Fruit fly (Drosophila melanogaster) whole organism: Measurements from ENCODE around the gene CG2218.

Source experiments
- CG8478 ChIP-seq: fragments of >200 bp; optimal IDR thresholded peaks from 2 replicates; lab custom pipeline; 2018; ENCODE audit warnings: inconsistent platforms
- Dll ChIP-seq: fragments of >200 bp; optimal IDR thresholded peaks from 2 replicates; lab custom pipeline; 2017
- EcR ChIP-seq, 2 experiments: fragments of >200 bp; optimal IDR thresholded peaks; 2 replicates each; lab custom pipeline; 2017; ENCODE audit warnings: missing biosample characterization in 2 of 2, missing genetic modification characterization in 2 of 2, missing genetic modification reagents in 2 of 2
- pan ChIP-seq: fragments of >200 bp; optimal IDR thresholded peaks from 2 replicates; lab custom pipeline; 2017
- psq ChIP-seq: fragments of >200 bp; optimal IDR thresholded peaks from 2 replicates; lab custom pipeline; 2017
- usp ChIP-seq: fragments of >200 bp; optimal IDR thresholded peaks from 2 replicates; lab custom pipeline; 2017; ENCODE audit warnings: missing biosample characterization, missing genetic modification characterization, mixed read lengths

CG2218 gene

DNA sequence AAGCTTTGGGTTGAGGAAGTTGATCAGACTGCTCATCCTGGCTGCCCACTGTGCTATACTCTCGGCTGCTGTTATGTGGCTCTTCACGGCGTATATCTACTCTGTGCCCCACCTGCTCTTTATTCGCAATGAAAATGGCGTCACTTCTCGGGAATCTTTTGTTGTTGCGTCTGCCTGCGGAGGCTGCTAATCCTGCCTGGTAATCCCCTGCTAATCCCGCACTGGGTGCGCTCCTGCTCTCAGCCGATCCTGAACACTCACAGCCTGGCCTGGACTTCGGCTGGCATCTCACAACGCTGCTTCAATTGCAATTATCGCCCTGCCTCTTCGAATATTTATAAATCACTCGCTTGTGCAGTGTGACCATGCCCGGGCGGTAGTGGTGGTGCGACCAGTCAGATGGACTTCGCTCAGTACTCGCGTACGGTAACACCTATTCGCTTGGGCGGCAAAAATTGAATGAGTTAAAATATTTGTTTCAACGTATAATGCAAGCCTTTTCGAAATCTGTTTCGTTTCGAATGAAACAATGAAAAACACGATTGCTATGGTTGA lies at the start of gene CG2218:
TSS of gene CG2218 (minus strand) at position 472 of the 555 bp plus-strand sequence.
- no peak for TF ChIP-seq psq (lab: Kevin White, UChicago)
- TF ChIP-seq usp, result no peak
- TF ChIP-seq EcR (GFP tag; optimal IDR thresholded peaks at IDR 0.05; lab: Kevin White, UChicago), result no peak
- TF ChIP-seq CG8478 (lab: Kevin White, UChicago), result no peak
- no peak for TF ChIP-seq Dll (lab: Kevin White, UChicago)
- no peak for TF ChIP-seq pan

DNA sequence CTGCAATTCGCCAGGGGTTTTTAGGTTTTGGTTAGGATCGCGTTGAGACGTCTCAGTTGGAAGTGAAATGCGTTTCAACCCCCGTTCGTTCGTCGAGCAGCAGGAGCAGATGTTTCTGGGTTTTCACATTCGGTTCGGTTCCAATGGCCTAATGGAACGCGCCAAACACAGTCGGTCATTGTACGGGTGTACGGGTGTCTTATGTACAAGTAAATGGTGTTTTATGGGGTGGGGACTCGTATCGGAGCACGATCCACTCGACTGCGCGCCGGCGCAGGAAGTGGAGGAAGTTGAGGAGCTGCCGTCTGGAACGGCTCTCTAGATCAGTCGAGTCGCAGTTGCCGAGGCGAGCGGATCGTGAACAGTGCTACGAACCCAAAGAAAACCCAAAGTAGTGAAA lies 48.3 kb upstream of the CG2218 start, which contains the start of gene spdo:
TSS of gene spdo (plus strand) at position 318 of the 400 bp plus-strand sequence.
- no peak for TF ChIP-seq CG8478 (lab: Kevin White, UChicago)
- TF ChIP-seq usp, result no peak
- no peak for TF ChIP-seq psq (lab: Kevin White, UChicago)
- TF ChIP-seq Dll (lab: Kevin White, UChicago), result no peak
- TF ChIP-seq EcR (GFP tag; optimal IDR thresholded peaks at IDR 0.05; lab: Kevin White, UChicago), result no peak
- no peak for TF ChIP-seq pan

DNA sequence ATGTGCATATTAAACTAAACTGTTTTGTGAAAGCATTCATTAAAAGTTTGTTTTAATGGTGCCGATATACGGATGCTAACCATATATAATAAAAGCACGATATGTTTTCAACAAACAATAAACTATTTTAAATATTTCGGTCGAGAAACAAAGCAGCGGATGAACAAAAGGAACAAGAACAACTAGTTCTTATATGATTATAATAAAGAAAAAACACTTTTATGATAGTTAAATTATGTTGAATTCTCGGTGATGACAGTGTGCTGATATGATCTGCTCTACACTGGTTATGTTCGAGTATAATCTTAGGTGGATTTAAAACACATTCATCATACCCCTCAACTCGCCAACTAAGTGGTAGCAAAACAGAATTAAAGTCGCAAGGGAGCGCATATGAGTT lies 47.8 kb upstream of the CG2218 start:
- peak; percentile 19 for TF ChIP-seq pan
- TF ChIP-seq usp, result no peak

DNA sequence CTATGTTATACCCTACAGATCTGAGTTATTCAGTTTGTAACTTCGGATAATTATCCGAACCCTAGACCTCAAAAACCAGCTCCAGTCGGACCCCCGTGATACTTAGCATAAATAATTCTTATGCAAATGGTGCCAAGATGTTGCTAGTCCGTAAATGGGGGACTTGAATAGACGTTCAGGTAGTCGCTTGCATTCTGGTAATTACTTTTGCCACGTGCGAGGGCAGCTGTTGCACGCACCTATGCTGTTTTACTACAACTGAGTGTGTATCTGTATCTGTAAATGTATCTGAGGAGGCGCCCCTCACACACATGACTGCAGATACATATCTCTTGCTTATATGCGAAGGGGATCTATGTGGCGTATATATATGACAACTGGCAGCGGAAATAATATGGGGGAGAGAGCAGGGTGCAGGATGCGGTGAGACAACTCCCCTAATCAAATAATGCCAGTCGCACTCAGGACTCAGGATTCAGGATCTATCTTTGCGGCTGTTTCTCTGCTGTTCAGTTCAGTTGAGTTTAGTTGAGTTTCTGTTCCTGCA lies 46.7 kb upstream of the CG2218 start:
- no peak for TF ChIP-seq EcR (GFP tag; optimal IDR thresholded peaks at IDR 0.05; lab: Kevin White, UChicago)
- TF ChIP-seq usp, result no peak
- TF ChIP-seq psq (lab: Kevin White, UChicago), result no peak

DNA sequence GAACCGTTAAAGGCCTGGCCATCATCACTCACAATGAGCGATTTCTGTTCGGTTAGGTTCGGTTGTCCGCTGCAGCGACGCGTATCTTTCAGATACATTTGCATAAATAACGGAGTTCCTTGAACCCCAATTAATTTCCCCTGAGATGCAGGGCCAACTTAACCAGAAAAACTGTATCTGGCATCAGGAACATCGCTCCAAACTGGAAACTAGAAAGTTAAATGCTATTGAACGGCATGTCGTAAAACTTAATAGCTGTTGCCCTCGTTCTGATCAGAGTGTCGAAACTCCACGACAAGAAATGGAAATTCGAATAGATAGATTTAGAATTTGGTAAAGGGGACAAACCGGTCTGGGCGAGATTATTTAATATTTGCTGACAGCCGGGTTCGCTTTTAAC lies 44.3 kb upstream of the CG2218 start:
- TF ChIP-seq usp (no peak), pan (no peak), Dll (lab: Kevin White, UChicago) (no peak), EcR (GFP tag; optimal IDR thresholded peaks at IDR 0.05; lab: Kevin White, UChicago) (no peak), CG8478 (lab: Kevin White, UChicago) (no peak), psq (lab: Kevin White, UChicago) (no peak)

DNA sequence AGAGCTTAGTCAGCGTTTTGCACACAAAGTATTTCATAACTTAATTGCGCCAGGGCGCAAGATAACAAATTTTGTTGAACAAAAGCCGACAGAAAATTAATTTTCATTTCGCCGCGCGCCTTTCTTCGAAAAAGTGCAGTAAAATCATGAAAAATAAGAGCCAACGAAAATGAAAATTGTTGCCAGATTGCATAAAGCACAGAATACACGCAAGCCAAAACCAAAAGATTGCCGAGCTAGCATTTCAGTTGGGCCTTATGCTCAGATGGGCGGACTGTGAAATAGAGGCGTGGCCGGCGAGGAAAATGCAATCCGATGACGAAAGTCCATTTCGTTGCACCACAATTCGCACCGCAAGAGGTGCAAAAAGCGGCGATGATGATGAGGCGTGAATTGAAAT lies 42.6 kb upstream of the CG2218 start:
- TF ChIP-seq Dll (lab: Kevin White, UChicago) (no peak), usp (no peak), EcR (GFP tag; optimal IDR thresholded peaks at IDR 0.05; lab: Kevin White, UChicago) (no peak), CG8478 (lab: Kevin White, UChicago) (no peak), pan (no peak), psq (lab: Kevin White, UChicago) (no peak)

DNA sequence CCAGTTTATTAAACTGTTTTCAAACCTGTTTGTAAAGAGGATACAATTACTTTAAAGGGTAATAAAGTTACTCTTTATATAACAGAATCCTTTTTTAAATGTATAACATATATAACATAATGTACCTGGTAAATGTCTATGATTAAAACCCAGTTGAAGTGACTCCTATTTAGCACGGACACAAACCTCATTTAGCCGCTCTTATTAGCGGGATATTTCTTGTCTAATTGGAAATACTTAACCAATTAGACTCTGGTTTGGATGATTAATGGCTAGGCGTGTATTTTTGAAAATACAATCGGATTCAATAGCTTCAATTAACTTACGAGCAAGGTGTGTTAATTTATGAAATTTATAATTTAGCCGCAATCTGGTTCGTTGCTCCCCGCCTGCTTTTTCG lies 39.0 kb upstream of the CG2218 start:
- TF ChIP-seq usp (no peak), pan (no peak), CG8478 (lab: Kevin White, UChicago) (no peak), EcR (GFP tag; optimal IDR thresholded peaks at IDR 0.05; lab: Kevin White, UChicago) (no peak), Dll (lab: Kevin White, UChicago) (no peak), psq (lab: Kevin White, UChicago) (no peak)

DNA sequence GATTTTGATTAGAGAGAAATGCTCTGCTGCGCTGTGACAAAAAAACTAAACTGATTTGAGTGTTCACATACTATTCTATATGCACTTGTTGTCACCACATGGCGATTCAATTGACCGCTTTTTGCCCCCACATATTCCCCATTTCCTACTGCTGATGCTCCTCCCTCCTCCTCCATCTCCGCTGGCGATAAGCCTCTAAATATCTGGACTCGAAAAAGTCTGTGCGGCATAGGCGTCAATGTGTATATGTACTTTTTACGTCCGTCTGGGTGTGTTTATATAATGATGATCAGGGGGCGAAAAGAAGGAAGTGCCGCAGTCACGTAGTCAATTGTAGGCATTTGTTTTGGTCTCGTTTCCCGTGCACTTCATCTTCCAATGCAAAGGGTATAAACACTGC lies 38.4 kb upstream of the CG2218 start:
- TF ChIP-seq pan (no peak), psq (lab: Kevin White, UChicago) (no peak), usp (no peak), CG8478 (lab: Kevin White, UChicago) (no peak), EcR (GFP tag; optimal IDR thresholded peaks at IDR 0.05; lab: Kevin White, UChicago) (no peak), Dll (lab: Kevin White, UChicago) (no peak)

DNA sequence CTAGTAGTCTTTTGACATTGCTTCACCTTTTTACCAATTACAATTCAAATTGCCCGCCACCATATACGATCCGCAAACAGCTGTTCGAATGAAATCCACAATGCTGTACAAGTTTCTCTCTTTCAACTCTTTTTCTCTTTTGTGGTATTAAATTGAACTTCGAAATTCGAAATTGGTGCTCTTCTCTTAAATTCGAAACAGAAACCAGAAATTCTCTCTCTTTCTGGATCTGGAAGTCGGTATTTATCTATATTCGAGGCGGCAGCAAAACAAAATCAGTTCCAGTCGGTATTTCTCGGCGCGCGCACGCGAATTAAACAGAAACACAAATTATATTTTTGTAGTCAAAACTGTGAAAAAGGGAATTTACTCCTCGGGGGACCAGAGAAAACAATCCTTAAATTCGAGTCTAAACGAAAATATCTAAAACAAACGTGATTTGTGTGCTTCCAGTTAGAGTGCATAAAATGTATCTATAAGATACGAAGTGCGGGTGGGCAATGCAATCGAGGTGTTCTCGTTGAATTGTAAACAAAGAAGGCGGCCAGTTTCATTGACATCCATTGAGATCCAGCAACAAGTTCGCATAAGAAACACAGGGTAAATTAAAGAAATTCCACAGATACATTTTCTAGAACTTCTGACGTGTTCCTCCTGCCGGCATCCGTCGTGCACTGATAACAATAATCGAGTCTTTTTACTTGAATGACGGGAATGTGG lies 37.9 kb upstream of the CG2218 start, which contains the start of gene PH4alphaEFB:
TSS of gene PH4alphaEFB (plus strand) at position 276 of the 720 bp plus-strand sequence.
- TF ChIP-seq usp (no peak), pan (no peak), EcR (GFP tag; optimal IDR thresholded peaks at IDR 0.05; lab: Kevin White, UChicago) (no peak), Dll (lab: Kevin White, UChicago) (no peak), CG8478 (lab: Kevin White, UChicago) (no peak), psq (lab: Kevin White, UChicago) (no peak)

DNA sequence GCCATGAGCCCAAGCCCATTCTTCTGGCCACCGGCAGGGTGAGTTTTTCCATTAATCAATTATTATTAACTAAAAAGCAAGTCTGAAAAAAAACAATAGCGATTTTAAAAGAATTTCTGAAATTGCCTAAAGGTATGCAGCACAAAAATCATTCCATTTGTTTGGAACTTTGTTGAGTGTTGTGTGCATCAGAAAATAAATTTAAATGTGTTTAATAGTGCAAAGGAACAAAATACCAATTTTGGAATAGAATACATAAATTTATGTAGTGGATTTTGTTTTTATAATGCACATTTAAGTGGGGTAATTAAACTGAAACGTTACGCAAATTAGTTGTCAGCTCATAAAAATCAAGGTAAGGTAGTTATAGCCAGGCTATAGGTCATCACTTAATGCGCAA lies 36.2 kb upstream of the CG2218 start:
- TF ChIP-seq CG8478 (lab: Kevin White, UChicago), result no peak
- TF ChIP-seq pan, result no peak
- TF ChIP-seq Dll (lab: Kevin White, UChicago), result no peak
- TF ChIP-seq usp, result no peak
- no peak for TF ChIP-seq EcR (GFP tag; optimal IDR thresholded peaks at IDR 0.05; lab: Kevin White, UChicago)
- TF ChIP-seq psq (lab: Kevin White, UChicago), result no peak

DNA sequence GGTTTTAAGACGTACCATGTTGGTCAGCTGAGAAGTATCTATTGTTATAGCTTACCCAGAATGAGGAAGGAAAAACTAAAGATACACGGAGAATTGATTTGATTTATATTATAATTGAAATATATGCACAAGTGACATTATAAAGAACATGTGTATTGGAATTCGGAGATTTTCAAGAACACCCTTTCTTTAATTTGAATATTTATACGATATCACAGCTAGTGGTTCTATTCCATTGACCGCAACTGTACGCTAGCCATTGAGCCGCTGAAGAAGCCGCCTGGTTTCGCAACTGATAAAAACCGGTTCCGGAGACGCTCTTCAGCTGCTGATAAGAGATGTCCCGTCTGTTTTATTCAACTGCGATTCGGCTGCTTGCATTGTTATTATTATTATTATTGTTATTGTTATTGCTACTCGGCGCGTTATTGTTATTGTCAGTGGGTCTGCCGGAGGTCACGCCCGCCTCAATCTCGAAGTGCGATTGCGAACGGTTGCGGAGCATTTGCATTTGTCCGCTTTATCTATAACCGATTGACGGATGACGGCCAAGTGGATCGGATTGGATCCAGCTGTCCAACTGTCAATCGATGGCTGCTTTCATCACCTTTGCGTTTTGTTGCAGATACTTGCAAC lies 33.6 kb upstream of the CG2218 start:
- TF ChIP-seq psq (lab: Kevin White, UChicago) (no peak), Dll (lab: Kevin White, UChicago) (no peak), usp (no peak), pan (no peak), EcR (GFP tag; optimal IDR thresholded peaks at IDR 0.05; lab: Kevin White, UChicago) (no peak), CG8478 (lab: Kevin White, UChicago) (no peak)

DNA sequence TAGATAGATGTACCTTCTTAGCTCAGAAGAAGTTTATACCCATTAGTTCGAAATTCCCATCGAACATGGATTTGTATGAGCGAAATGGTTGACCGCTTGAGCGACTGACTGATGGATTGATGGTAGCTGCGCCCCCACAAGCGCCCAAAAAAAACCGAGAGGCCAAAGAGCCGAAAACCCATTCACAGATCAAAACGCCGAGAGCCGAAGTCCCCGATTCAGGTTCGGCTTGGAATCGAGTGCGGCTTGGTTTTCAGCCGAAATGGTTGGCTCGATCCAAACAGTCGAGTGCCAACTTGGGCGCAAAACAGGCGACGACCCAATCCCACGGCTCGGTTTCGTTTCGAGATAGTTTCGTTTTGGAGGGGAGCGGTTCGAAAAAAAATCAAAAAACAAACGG lies 32.1 kb upstream of the CG2218 start:
- TF ChIP-seq psq (lab: Kevin White, UChicago) (no peak), pan (no peak), Dll (lab: Kevin White, UChicago) (no peak)
